Fruit fly (Drosophila melanogaster) whole organism, embryonic: ENCODE data around the gene Gr21a.
A peak's percentile ranks its signal among the peaks of the same experiment; 100 is the strongest.

ENCODE experiments used
- ATbp ChIP-seq: fragments of 200-800 bp; sonication (Bioruptor generic); optimal IDR thresholded peaks from 2 replicates; lab custom pipeline; 2017; ENCODE audit warnings: missing biosample characterization, mild to moderate bottlenecking, missing genetic modification characterization, missing genetic modification reagents
- Asciz ChIP-seq: fragments of 200-800 bp; sonication (Bioruptor generic); optimal IDR thresholded peaks from 2 replicates; lab custom pipeline; 2017; ENCODE audit warnings: missing biosample characterization, mild to moderate bottlenecking, missing genetic modification characterization, missing genetic modification reagents
- Atf-2 ChIP-seq: fragments of 200-800 bp; sonication (Bioruptor generic); optimal IDR thresholded peaks from 2 replicates; lab custom pipeline; 2016; ENCODE audit warnings: missing biosample characterization, missing genetic modification characterization
- Awh ChIP-seq: fragments of 200-800 bp; sonication (Bioruptor generic); IDR thresholded peaks from 2 replicates; pipeline ENCODE4, ENCODE4 v1.3.6; 2022; ENCODE audit warnings: missing biosample characterization, missing genetic modification characterization
- Bdp1 ChIP-seq: fragments of 200-800 bp; sonication (Bioruptor generic); optimal IDR thresholded peaks from 3 replicates; lab custom pipeline; 2016; ENCODE audit warnings: missing biosample characterization, missing genetic modification characterization
- C15 ChIP-seq: fragments of 200-800 bp; sonication (Bioruptor generic); IDR thresholded peaks from 3 replicates; pipeline ENCODE4 v1.3.6; 2022; ENCODE audit warnings: missing biosample characterization, missing genetic modification characterization
- CG10274 ChIP-seq: fragments of 200-800 bp; sonication (Bioruptor generic); optimal IDR thresholded peaks from 3 replicates; lab custom pipeline; 2017; ENCODE audit warnings: missing biosample characterization, mild to moderate bottlenecking, missing genetic modification characterization
- CG10979 ChIP-seq: fragments of 200-800 bp; sonication (Bioruptor generic); optimal IDR thresholded peaks from 2 replicates; lab custom pipeline; 2018; ENCODE audit warnings: missing biosample characterization, mild to moderate bottlenecking, missing genetic modification characterization, moderate library complexity
- CG12391 ChIP-seq: fragments of 200-800 bp; sonication (Bioruptor generic); optimal IDR thresholded peaks from 3 replicates; lab custom pipeline; 2018; ENCODE audit warnings: missing biosample characterization, mild to moderate bottlenecking, missing genetic modification characterization, moderate library complexity
- CG12942 ChIP-seq: fragments of 200-800 bp; sonication (Bioruptor generic); optimal IDR thresholded peaks from 3 replicates; lab custom pipeline; 2016; ENCODE audit warnings: missing biosample characterization, missing genetic modification characterization
- CG13424 ChIP-seq: fragments of 200-800 bp; sonication (Bioruptor generic); optimal IDR thresholded peaks from 2 replicates; lab custom pipeline; 2019; ENCODE audit warnings: missing biosample characterization, mild to moderate bottlenecking, missing genetic modification characterization, moderate library complexity
- CG14710 ChIP-seq: fragments of 200-800 bp; sonication (Bioruptor generic); optimal IDR thresholded peaks from 3 replicates; lab custom pipeline; 2019; ENCODE audit warnings: missing biosample characterization, mild to moderate bottlenecking, missing genetic modification characterization, moderate library complexity
- CG15479 ChIP-seq: fragments of 200-800 bp; sonication (Bioruptor generic); optimal IDR thresholded peaks from 3 replicates; lab custom pipeline; 2019; ENCODE audit warnings: missing biosample characterization, mild to moderate bottlenecking, missing genetic modification characterization, moderate library complexity
- CG15696 ChIP-seq: fragments of 200-800 bp; sonication (Bioruptor generic); optimal IDR thresholded peaks from 2 replicates; lab custom pipeline; 2019; ENCODE audit warnings: missing biosample characterization, mild to moderate bottlenecking, missing genetic modification characterization, moderate library complexity
- CG2199 ChIP-seq: fragments of 200-800 bp; sonication (Bioruptor generic); IDR thresholded peaks from 3 replicates; pipeline ENCODE4 v1.3.6; 2022; ENCODE audit warnings: missing biosample characterization, missing genetic modification characterization
- CG3407 ChIP-seq: fragments of 200-800 bp; sonication (Bioruptor generic); optimal IDR thresholded peaks from 2 replicates; lab custom pipeline; 2018; ENCODE audit warnings: missing biosample characterization, mild to moderate bottlenecking, missing genetic modification characterization
- CG43689 ChIP-seq: fragments of 200-800 bp; sonication (Bioruptor generic); IDR thresholded peaks from 2 replicates; pipeline ENCODE4 v1.3.6; 2022; ENCODE audit warnings: missing biosample characterization, missing genetic modification characterization
- CG5245 ChIP-seq: fragments of 200-800 bp; sonication (Bioruptor generic); optimal IDR thresholded peaks from 3 replicates; lab custom pipeline; 2016; ENCODE audit warnings: missing biosample characterization, missing genetic modification characterization
- CG5953 ChIP-seq: fragments of 200-800 bp; sonication (Bioruptor generic); IDR thresholded peaks from 2 replicates; pipeline ENCODE4 v1.3.6; 2022; ENCODE audit warnings: missing biosample characterization, missing genetic modification characterization
- CG7556 ChIP-seq: fragments of 200-800 bp; sonication (Bioruptor generic); optimal IDR thresholded peaks from 2 replicates; lab custom pipeline; 2017; ENCODE audit warnings: missing biosample characterization, mild to moderate bottlenecking, missing genetic modification characterization
- CG7786 ChIP-seq: fragments of 200-800 bp; sonication (Bioruptor generic); optimal IDR thresholded peaks from 2 replicates; lab custom pipeline; 2016; ENCODE audit warnings: missing biosample characterization, missing genetic modification characterization
- CG9437 ChIP-seq: fragments of 200-800 bp; sonication (Bioruptor generic); optimal IDR thresholded peaks from 2 replicates; lab custom pipeline; 2018; ENCODE audit warnings: missing biosample characterization, mild to moderate bottlenecking, missing genetic modification characterization
- Deaf1 ChIP-seq: fragments of 200-800 bp; optimal IDR thresholded peaks from 3 replicates; lab custom pipeline; 2019; ENCODE audit warnings: missing biosample characterization, mild to moderate bottlenecking, missing genetic modification characterization, moderate library complexity
- Hr39 ChIP-seq: fragments of >200 bp; optimal IDR thresholded peaks from 2 replicates; lab custom pipeline; 2017
- Kr ChIP-seq: fragments of 200-800 bp; sonication (Bioruptor generic); optimal IDR thresholded peaks from 2 replicates; lab custom pipeline; 2017; ENCODE audit warnings: missing biosample characterization, mild to moderate bottlenecking, missing genetic modification characterization
- Lhr ChIP-seq: fragments of 200-800 bp; sonication (Bioruptor generic); optimal IDR thresholded peaks from 3 replicates; lab custom pipeline; 2017; ENCODE audit warnings: mild to moderate bottlenecking, missing biosample characterization, missing genetic modification reagents, missing genetic modification characterization
- NC2β ChIP-seq: fragments of 200-800 bp; sonication (Bioruptor generic); optimal IDR thresholded peaks from 2 replicates; lab custom pipeline; 2016; ENCODE audit warnings: missing biosample characterization, missing genetic modification characterization
- Neu2 ChIP-seq: fragments of 200-800 bp; sonication (Bioruptor generic); optimal IDR thresholded peaks from 3 replicates; lab custom pipeline; 2016; ENCODE audit warnings: missing biosample characterization, missing genetic modification characterization, borderline replicate concordance
- Oaz ChIP-seq: fragments of 200-800 bp; sonication (Bioruptor generic); IDR thresholded peaks from 2 replicates; pipeline ENCODE4 v1.3.6; 2022; ENCODE audit warnings: missing biosample characterization, missing genetic modification characterization
- Optix ChIP-seq: fragments of 200-800 bp; sonication (Bioruptor generic); IDR thresholded peaks from 3 replicates; pipeline ENCODE4 v1.3.6; 2022; ENCODE audit warnings: missing biosample characterization, missing genetic modification characterization
- Pdp1 ChIP-seq, 2 experiments: fragments of 200-800 bp; sonication (Bioruptor generic); optimal IDR thresholded peaks; 3 replicates each; lab custom pipeline; 2016; ENCODE audit warnings: missing biosample characterization in 2 of 2, missing genetic modification characterization in 2 of 2, mild to moderate bottlenecking in 1 of 2, moderate library complexity in 1 of 2
- Ravus ChIP-seq: fragments of 200-800 bp; sonication (Bioruptor generic); IDR thresholded peaks from 2 replicates; pipeline ENCODE4 v1.3.6; 2022; ENCODE audit warnings: missing biosample characterization, missing genetic modification characterization
- Ssrp ChIP-seq: fragments of 200-800 bp; sonication (Bioruptor generic); optimal IDR thresholded peaks from 2 replicates; lab custom pipeline; 2018; ENCODE audit warnings: missing biosample characterization, mild to moderate bottlenecking, missing genetic modification characterization, moderate library complexity
- az2 ChIP-seq: fragments of 200-800 bp; sonication (Bioruptor generic); optimal IDR thresholded peaks from 3 replicates; lab custom pipeline; 2016; ENCODE audit warnings: missing biosample characterization, missing genetic modification characterization
- caup ChIP-seq: fragments of 200-800 bp; sonication (Bioruptor generic); optimal IDR thresholded peaks from 3 replicates; lab custom pipeline; 2017; ENCODE audit warnings: missing biosample characterization, mild to moderate bottlenecking, missing genetic modification characterization, moderate library complexity; ENCODE audit not compliant: severe bottlenecking
- dati ChIP-seq: fragments of 200-800 bp; sonication (Bioruptor generic); IDR thresholded peaks from 2 replicates; pipeline ENCODE4 v1.3.6; 2022; ENCODE audit warnings: missing biosample characterization, missing genetic modification characterization
- exex ChIP-seq: fragments of 200-800 bp; sonication (Bioruptor generic); optimal IDR thresholded peaks from 4 replicates; lab custom pipeline; 2018; ENCODE audit warnings: missing biosample characterization, mild to moderate bottlenecking, missing genetic modification characterization, moderate library complexity
- fru ChIP-seq: fragments of >200 bp; optimal IDR thresholded peaks from 2 replicates; lab custom pipeline; 2017
- gce ChIP-seq: fragments of 200-800 bp; sonication (Bioruptor generic); IDR thresholded peaks from 3 replicates; pipeline ENCODE4 v1.3.6; 2022; ENCODE audit warnings: missing biosample characterization, missing genetic modification characterization
- gem ChIP-seq: fragments of 200-800 bp; sonication (Bioruptor generic); optimal IDR thresholded peaks from 2 replicates; lab custom pipeline; 2019; ENCODE audit warnings: missing biosample characterization, mild to moderate bottlenecking, missing genetic modification characterization, moderate library complexity
- grau ChIP-seq: fragments of 200-800 bp; optimal IDR thresholded peaks from 3 replicates; lab custom pipeline; 2019; ENCODE audit warnings: missing biosample characterization, mild to moderate bottlenecking, missing genetic modification characterization, moderate library complexity
- hkb ChIP-seq, 2 experiments: fragments of 200-800 bp in 1 of 2; fragments of >200 bp in 1 of 2; sonication (Bioruptor generic) in 1 of 2; IDR thresholded peaks in 1 of 2; optimal IDR thresholded peaks in 1 of 2; 2 replicates each; pipeline versions ENCODE4 v1.3.6 to Lab custom; 2017 to 2022; ENCODE audit warnings: missing biosample characterization in 1 of 2, missing genetic modification characterization in 1 of 2
- onecut ChIP-seq: fragments of 200-800 bp; sonication (Bioruptor generic); IDR thresholded peaks from 2 replicates; pipeline ENCODE4 v1.3.6; 2022; ENCODE audit warnings: missing biosample characterization, missing genetic modification characterization
- row ChIP-seq: fragments of 200-800 bp; sonication (Bioruptor generic); IDR thresholded peaks from 3 replicates; pipeline ENCODE4 v1.3.6; 2022; ENCODE audit warnings: missing biosample characterization, missing genetic modification characterization
- sens-2 ChIP-seq: fragments of 200-800 bp; sonication (Bioruptor generic); IDR thresholded peaks from 2 replicates; pipeline ENCODE4 v1.3.6; 2022; ENCODE audit warnings: missing biosample characterization, missing genetic modification characterization
- tin ChIP-seq: fragments of 200-800 bp; sonication (Bioruptor generic); optimal IDR thresholded peaks from 3 replicates; lab custom pipeline; 2016; ENCODE audit warnings: missing biosample characterization, missing genetic modification characterization

Gene Gr21a

DNA sequence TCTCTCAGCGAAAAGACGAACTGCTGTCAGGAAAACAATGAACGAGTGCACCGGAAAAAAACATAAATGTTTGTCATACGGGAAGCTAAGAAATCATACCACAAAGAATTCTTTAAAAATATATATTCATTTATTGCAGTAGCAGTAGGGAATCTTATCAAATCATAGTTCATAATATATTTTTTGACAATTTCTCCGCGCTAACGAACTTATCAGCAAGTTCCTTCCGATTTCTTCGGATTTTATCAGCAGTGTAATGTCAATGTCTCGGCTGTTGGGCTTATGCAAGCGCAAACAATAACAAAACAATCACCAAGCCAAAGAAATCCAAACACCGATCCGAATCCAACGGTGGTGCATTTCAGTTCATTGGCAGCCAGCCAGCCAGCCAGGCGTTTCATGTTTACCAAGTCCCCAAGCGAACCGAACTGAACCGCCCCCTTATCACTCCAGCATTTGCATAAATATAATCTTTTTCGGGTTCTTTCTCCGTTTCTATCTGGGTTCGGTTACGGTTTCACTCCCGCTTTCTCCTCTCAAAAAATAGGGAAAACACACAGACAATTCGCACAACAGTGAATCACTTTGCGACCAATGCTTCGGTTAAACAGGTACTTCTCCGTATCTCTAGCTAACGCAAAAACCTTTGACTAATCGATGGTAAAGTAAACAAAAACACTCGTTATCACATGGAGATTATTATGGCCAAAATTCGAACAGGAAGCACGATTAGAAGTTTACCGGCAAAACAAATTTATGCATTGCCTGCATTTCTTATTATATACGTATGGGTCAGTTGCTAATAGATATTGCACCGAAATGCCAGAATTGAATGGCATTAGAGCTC, 47.5 kb downstream of the Gr21a start (continued):
- TF ChIP-seq exex (tag; lab: Kevin White, UChicago) (peak; percentile 61), Ravus (GFP tag; lab: Robert Waterston, UW) (no peak), CG43689 (GFP tag; lab: Robert Waterston, UW) (0 out of 2 replicates have a peak, but pooled peaks have one; percentile 25), CG2199 (GFP tag; lab: Robert Waterston, UW) (peak; percentile 31; the same call in 1 of the 3 replicates), CG3407 (GFP tag; lab: Kevin White, UChicago) (peak; percentile 57), sens-2 (GFP tag; lab: Robert Waterston, UW) (peak; percentile 36; the same call in 1 of the 2 replicates), CG5245 (GFP tag; lab: Kevin White, UChicago) (peak; percentile 19), Hr39 (lab: Kevin White, UChicago) (no peak), CG15479 (GFP tag; lab: Kevin White, UChicago) (peak; percentile 42), Atf-2 (peak; percentile 47), Bdp1 (peak; percentile 7), CG12942 (peak; percentile 47), CG10979 (tag; lab: Kevin White, UChicago) (peak; percentile 66), Ssrp (tag; lab: Kevin White, UChicago) (peak; percentile 48), Deaf1 (no peak), fru (lab: Kevin White, UChicago) (no peak), Lhr (peak; percentile 36), Pdp1 (GFP tag; optimal IDR thresholded peaks at IDR 0.05; lab: Kevin White, UChicago) (peak in 1 of 2 experiments; percentile 87), CG9437 (GFP tag; lab: Kevin White, UChicago) (peak; percentile 29), Kr (GFP tag; lab: Kevin White, UChicago) (peak; percentile 27), CG10274 (no peak), az2 (GFP tag; lab: Kevin White, UChicago) (peak; percentile 45), Asciz (GFP tag; lab: Kevin White, UChicago) (peak; percentile 54), Neu2 (GFP tag; lab: Kevin White, UChicago) (no peak), NC2β (peak; percentile 45), dati (GFP tag; lab: Robert Waterston, UW) (no peak), caup (GFP tag; lab: Kevin White, UChicago) (no peak), gce (no peak), gem (tag; lab: Kevin White, UChicago) (peak; percentile 84), CG7556 (peak; percentile 57), row (GFP tag; lab: Robert Waterston, UW) (peak; percentile 64; the same call in 2 of the 3 replicates), C15 (GFP tag; lab: Robert Waterston, UW) (no peak), CG12391 (tag; lab: Kevin White, UChicago) (peak; percentile 74), CG13424 (tag; lab: Kevin White, UChicago) (peak; percentile 39), Awh (GFP tag; lab: Robert Waterston, UW) (0 out of 2 replicates have a peak, but pooled peaks have one; percentile 23), grau (tag; lab: Kevin White, UChicago) (peak; percentile 18), onecut (GFP tag; lab: Robert Waterston, UW) (no peak), Oaz (no peak), ATbp (GFP tag; lab: Kevin White, UChicago) (peak; percentile 84), CG14710 (tag; lab: Kevin White, UChicago) (peak; percentile 39), hkb (optimal IDR thresholded peaks at IDR 0.05; lab: Kevin White, UChicago) (no peak), hkb (GFP tag; IDR thresholded peaks at IDR 0.05; lab: Robert Waterston, UW) (peak; percentile 50; the same call in 1 of the 2 replicates), CG7786 (GFP tag; lab: Kevin White, UChicago) (no peak), Optix (GFP tag; lab: Robert Waterston, UW) (no peak), CG15696 (tag; lab: Kevin White, UChicago) (peak; percentile 19), CG5953 (GFP tag; lab: Robert Waterston, UW) (0 out of 2 replicates have a peak, but pooled peaks have one; percentile 28), tin (GFP tag; lab: Kevin White, UChicago) (peak; percentile 15)
